Worm (Caenorhabditis elegans) whole organism, L4 larva: ENCODE results near the gene Y43B11AL.1.

Experiments used
- D1046.2 ChIP-seq: fragments of 200-800 bp; sonication (Bioruptor generic); IDR thresholded peaks from 2 replicates; pipeline ENCODE4 v1.3.6; 2022; ENCODE audit warnings: missing genetic modification characterization, missing compliant biosample characterization
- F10B5.3 ChIP-seq: sonication (generic microtip); optimal IDR thresholded peaks from 2 replicates; lab custom pipeline; 2016; ENCODE audit warnings: mild to moderate bottlenecking, missing genetic modification characterization, missing compliant biosample characterization
- F26F4.8 ChIP-seq: fragments of 200-800 bp; sonication (Bioruptor generic); conservative IDR thresholded peaks from 2 replicates; pipeline ENCODE4 v1.3.6; 2022; ENCODE audit warnings: missing genetic modification characterization, missing compliant biosample characterization
- F44E2.7 ChIP-seq: fragments of 200-800 bp; sonication (Bioruptor generic); IDR thresholded peaks from 2 replicates; pipeline ENCODE4 v2.1.2; 2022; ENCODE audit warnings: missing genetic modification characterization, missing compliant biosample characterization
- Y105C5A.15 ChIP-seq: fragments of 200-800 bp; sonication (Bioruptor generic); IDR thresholded peaks from 2 replicates; pipeline ENCODE4 v1.3.6; 2022; ENCODE audit warnings: missing genetic modification characterization, missing compliant biosample characterization
- Y48G9A.11 ChIP-seq: fragments of 200-800 bp; sonication (Bioruptor generic); IDR thresholded peaks from 2 replicates; pipeline ENCODE4 v1.3.6; 2022; ENCODE audit warnings: missing genetic modification reagents, missing genetic modification characterization, missing compliant biosample characterization
- ZK337.2 ChIP-seq: fragments of 200-800 bp; sonication (Bioruptor generic); IDR thresholded peaks from 2 replicates; pipeline ENCODE4 v1.3.6; 2022; ENCODE audit warnings: missing genetic modification reagents, missing genetic modification characterization, missing compliant biosample characterization
- ZK546.5 ChIP-seq, 2 experiments: sonication (generic microtip); optimal IDR thresholded peaks; 2 replicates each; lab custom pipeline; 2017; ENCODE audit warnings: missing biosample characterization in 2 of 2, missing genetic modification characterization in 2 of 2
- aha-1 ChIP-seq: fragments of 150-350 bp; peaks from one replicate; lab custom pipeline; 2014; ENCODE audit warnings: missing biosample characterization, missing genetic modification characterization
- aly-2 ChIP-seq: sonication (generic microtip); optimal IDR thresholded peaks from 2 replicates; lab custom pipeline; 2018; ENCODE audit warnings: missing biosample characterization, missing genetic modification characterization
- ceh-44 ChIP-seq: fragments of 200-800 bp; sonication (Bioruptor generic); IDR thresholded peaks from 2 replicates; pipeline ENCODE4 v1.3.6; 2022; ENCODE audit warnings: missing genetic modification reagents, missing genetic modification characterization, missing compliant biosample characterization
- ceh-62 ChIP-seq: sonication (generic microtip); optimal IDR thresholded peaks from 2 replicates; lab custom pipeline; 2017; ENCODE audit warnings: missing biosample characterization, missing genetic modification characterization
- ces-1 ChIP-seq: fragments of 150-350 bp; sonication (generic microtip); optimal IDR thresholded peaks from 4 replicates; lab custom pipeline; 2014; ENCODE audit warnings: missing biosample characterization, missing genetic modification reagents, missing genetic modification characterization
- ctbp-1 ChIP-seq: fragments of 200-800 bp; sonication (Bioruptor generic); IDR thresholded peaks from 2 replicates; pipeline ENCODE4 v1.3.6; 2022; ENCODE audit warnings: missing genetic modification reagents, missing genetic modification characterization, missing compliant biosample characterization
- daf-12 ChIP-seq: fragments of 150-350 bp; optimal IDR thresholded peaks from 2 replicates; lab custom pipeline; 2014; ENCODE audit warnings: missing biosample characterization, missing genetic modification reagents, missing genetic modification characterization
- daf-16 ChIP-seq, 3 experiments: sonication (generic microtip); optimal IDR thresholded peaks; 2 replicates each; lab custom pipeline; 2016 to 2017; ENCODE audit warnings: missing genetic modification characterization in 3 of 3, missing genetic modification reagents in 3 of 3, mild to moderate bottlenecking in 2 of 3, missing compliant biosample characterization in 2 of 3, missing biosample characterization in 1 of 3, moderate library complexity in 1 of 3
- daf-19 ChIP-seq: fragments of 200-800 bp; sonication (Bioruptor generic); conservative IDR thresholded peaks from 2 replicates; pipeline ENCODE4 v1.3.6; 2022; ENCODE audit warnings: missing genetic modification characterization, missing compliant biosample characterization
- dve-1 ChIP-seq: sonication (generic microtip); optimal IDR thresholded peaks from 2 replicates; lab custom pipeline; 2017; ENCODE audit warnings: antibody characterized with exemption, mild to moderate bottlenecking, missing genetic modification characterization, missing compliant biosample characterization; ENCODE audit not compliant: insufficient read depth
- hlh-11 ChIP-seq: fragments of 200-800 bp; sonication (Bioruptor generic); optimal IDR thresholded peaks from 2 replicates; lab custom pipeline; 2018; ENCODE audit warnings: mild to moderate bottlenecking, missing genetic modification characterization, missing compliant biosample characterization
- jun-1 ChIP-seq: fragments of 150-350 bp; optimal IDR thresholded peaks from 2 replicates; lab custom pipeline; 2014; ENCODE audit warnings: missing biosample characterization, missing genetic modification reagents, missing genetic modification characterization
- lim-7 ChIP-seq: fragments of 200-800 bp; sonication (Bioruptor generic); IDR thresholded peaks from 2 replicates; pipeline ENCODE4 v1.3.6; 2022; ENCODE audit warnings: missing genetic modification characterization, missing compliant biosample characterization
- lin-13 ChIP-seq: fragments of 150-350 bp; optimal IDR thresholded peaks from 2 replicates; lab custom pipeline; 2014; ENCODE audit warnings: missing biosample characterization, missing genetic modification reagents, missing genetic modification characterization
- lin-15B ChIP-seq: fragments of 150-350 bp; sonication (generic microtip); optimal IDR thresholded peaks from 3 replicates; lab custom pipeline; 2014; ENCODE audit warnings: missing biosample characterization, missing genetic modification characterization
- lin-29 ChIP-seq: fragments of 200-800 bp; sonication (Bioruptor generic); IDR thresholded peaks from 2 replicates; pipeline ENCODE4 v1.3.6; 2022; ENCODE audit warnings: missing genetic modification reagents, missing genetic modification characterization, missing compliant biosample characterization
- lir-3 ChIP-seq: sonication (generic microtip); optimal IDR thresholded peaks from 2 replicates; lab custom pipeline; 2016; ENCODE audit warnings: mild to moderate bottlenecking, missing genetic modification characterization, missing compliant biosample characterization
- madf-5 ChIP-seq, 2 experiments: fragments of 200-800 bp; sonication (Bioruptor generic); IDR thresholded peaks; 2 replicates each; pipeline ENCODE4 v1.3.6; 2022; ENCODE audit warnings: missing compliant biosample characterization in 2 of 2, missing genetic modification characterization in 2 of 2
- madf-9 ChIP-seq: fragments of 200-800 bp; sonication (Bioruptor generic); conservative IDR thresholded peaks from 2 replicates; pipeline ENCODE4 v1.3.6; 2022; ENCODE audit warnings: missing genetic modification reagents, missing genetic modification characterization, missing compliant biosample characterization
- mxl-3 ChIP-seq: fragments of 200-800 bp; sonication (Bioruptor generic); optimal IDR thresholded peaks from 2 replicates; lab custom pipeline; 2018; ENCODE audit warnings: mild to moderate bottlenecking, missing genetic modification characterization, missing compliant biosample characterization
- nhr-41 ChIP-seq: fragments of 200-800 bp; sonication (Bioruptor generic); IDR thresholded peaks from 2 replicates; pipeline ENCODE4 v1.3.6; 2022; ENCODE audit warnings: missing genetic modification reagents, missing genetic modification characterization, missing compliant biosample characterization
- nhr-48 ChIP-seq: sonication (generic microtip); optimal IDR thresholded peaks from 2 replicates; lab custom pipeline; 2016; ENCODE audit warnings: mild to moderate bottlenecking, missing genetic modification characterization, missing compliant biosample characterization
- nhr-77 ChIP-seq: fragments of 150-350 bp; optimal IDR thresholded peaks from 2 replicates; lab custom pipeline; 2014; ENCODE audit warnings: missing biosample characterization, missing genetic modification characterization
- php-3 ChIP-seq: fragments of 200-800 bp; sonication (Bioruptor generic); IDR thresholded peaks from 2 replicates; pipeline ENCODE4 v1.3.6; 2022; ENCODE audit warnings: missing genetic modification reagents, missing genetic modification characterization, missing compliant biosample characterization
- skn-1 ChIP-seq: fragments of 150-350 bp; optimal IDR thresholded peaks from 2 replicates; lab custom pipeline; 2014; ENCODE audit warnings: missing biosample characterization, missing genetic modification characterization
- snpc-1.2 ChIP-seq: fragments of 200-800 bp; sonication (Bioruptor generic); IDR thresholded peaks from 2 replicates; pipeline ENCODE4 v1.3.6; 2022; ENCODE audit warnings: missing genetic modification reagents, missing genetic modification characterization, missing compliant biosample characterization
- spr-1 ChIP-seq: sonication (generic microtip); optimal IDR thresholded peaks from 2 replicates; lab custom pipeline; 2016; ENCODE audit warnings: mild to moderate bottlenecking, missing genetic modification characterization, missing compliant biosample characterization
- tra-1 ChIP-seq: fragments of 200-800 bp; sonication (Bioruptor generic); IDR thresholded peaks from 2 replicates; pipeline ENCODE4 v1.3.6; 2022; ENCODE audit warnings: missing genetic modification reagents, missing genetic modification characterization, missing compliant biosample characterization
- unc-130 ChIP-seq: sonication (generic microtip); optimal IDR thresholded peaks from 2 replicates; lab custom pipeline; 2016; ENCODE audit warnings: missing genetic modification reagents, missing genetic modification characterization, missing compliant biosample characterization
- unc-39 ChIP-seq: sonication (generic microtip); optimal IDR thresholded peaks from 2 replicates; lab custom pipeline; 2017; ENCODE audit warnings: missing biosample characterization, missing genetic modification characterization
- zfp-2 ChIP-seq: sonication (generic microtip); optimal IDR thresholded peaks from 2 replicates; lab custom pipeline; 2016; ENCODE audit warnings: mild to moderate bottlenecking, missing genetic modification characterization, missing compliant biosample characterization
- zfp-3 ChIP-seq: fragments of 200-800 bp; sonication (Bioruptor generic); conservative IDR thresholded peaks from 2 replicates; pipeline ENCODE4 v1.3.6; 2022; ENCODE audit warnings: missing genetic modification reagents, missing genetic modification characterization, missing compliant biosample characterization
- ztf-7 ChIP-seq: fragments of 150-350 bp; optimal IDR thresholded peaks from 2 replicates; lab custom pipeline; 2014; ENCODE audit warnings: missing biosample characterization, missing genetic modification characterization

Y43B11AL.1 gene

DNA sequence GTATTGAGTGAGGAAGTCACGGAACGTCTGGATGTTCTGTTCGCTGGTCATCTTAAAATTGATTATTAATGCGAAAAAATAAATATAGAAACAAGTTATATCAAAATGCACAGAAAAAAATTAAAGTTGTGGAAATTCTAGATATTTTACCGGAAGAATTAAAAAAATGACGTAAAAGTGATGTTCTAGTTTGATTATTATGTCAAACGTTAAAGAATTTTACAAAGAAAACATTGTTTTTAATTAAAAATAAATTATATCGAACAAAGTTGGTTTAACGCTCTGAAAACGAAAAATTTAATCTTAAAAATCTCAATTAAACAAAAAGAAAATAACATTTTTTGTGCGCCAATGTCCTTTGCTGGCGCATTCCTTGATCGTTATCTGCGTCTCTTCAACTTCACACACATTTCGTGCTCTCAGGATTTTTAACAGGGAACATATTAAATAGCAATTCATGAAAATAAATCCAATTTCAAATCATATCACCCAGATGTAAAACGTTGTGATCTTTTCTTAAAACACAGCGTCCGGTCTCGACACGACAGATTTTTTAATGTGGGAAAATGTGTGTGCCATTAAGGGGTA lies 20.5 kb upstream of the Y43B11AL.1 start, which contains the start of gene tin-9.1 (continued):
- TF ChIP-seq dve-1 (tag; lab: Kevin White, UChicago), result peak; percentile 74
- no peak for TF ChIP-seq mxl-3 (GFP tag; lab: Kevin White, UChicago)
- no peak for TF ChIP-seq D1046.2 (GFP tag; lab: Robert Waterston, UW)
- no peak for TF ChIP-seq php-3 (GFP tag; lab: Robert Waterston, UW)
- TF ChIP-seq unc-130 (GFP tag; lab: Kevin White, UChicago), result no peak
- TF ChIP-seq F44E2.7, result no peak
- no peak for TF ChIP-seq ZK337.2 (GFP tag; lab: Robert Waterston, UW)
- TF ChIP-seq Y105C5A.15, result no peak
- TF ChIP-seq zfp-3 (GFP tag; lab: Robert Waterston, UW), result no peak
- TF ChIP-seq lim-7 (GFP tag; lab: Robert Waterston, UW), result no peak
- TF ChIP-seq lir-3 (tag; lab: Kevin White, UChicago), result no peak
- no peak for TF ChIP-seq Y48G9A.11
- no peak for TF ChIP-seq ctbp-1 (GFP tag; lab: Robert Waterston, UW)
- TF ChIP-seq hlh-11 (tag; lab: Kevin White, UChicago), result peak; percentile 56
- no peak for TF ChIP-seq F26F4.8 (GFP tag; lab: Robert Waterston, UW)
- no peak for TF ChIP-seq F10B5.3 (tag; lab: Kevin White, UChicago)
- no peak for TF ChIP-seq madf-5 (GFP tag; IDR thresholded peaks at IDR 0.05; lab: Robert Waterston, UW)
- TF ChIP-seq nhr-41 (GFP tag; lab: Robert Waterston, UW), result no peak
- no peak for TF ChIP-seq skn-1 (tag; lab: Kevin White, UChicago)
- no peak for TF ChIP-seq lin-29 (GFP tag; lab: Robert Waterston, UW)
- no peak for TF ChIP-seq ces-1
- TF ChIP-seq ceh-62 (tag; lab: Kevin White, UChicago), result no peak
- TF ChIP-seq jun-1 (tag; lab: Kevin White, UChicago), result no peak
- peak; percentile 12 for TF ChIP-seq spr-1 (tag; lab: Kevin White, UChicago)
- TF ChIP-seq aly-2 (tag; lab: Kevin White, UChicago), result no peak
- TF ChIP-seq unc-39, result no peak
- no peak for TF ChIP-seq nhr-77 (tag; lab: Kevin White, UChicago)
- no peak for TF ChIP-seq lin-15B (tag; lab: Kevin White, UChicago)
- no peak for TF ChIP-seq madf-9 (GFP tag; lab: Robert Waterston, UW)
- peak; percentile 48 for TF ChIP-seq lin-13 (GFP tag; lab: Kevin White, UChicago)
- no peak for TF ChIP-seq daf-16 (GFP tag; optimal IDR thresholded peaks at IDR 0.05; lab: Kevin White, UChicago)
- peak; percentile 53 for TF ChIP-seq daf-16 (tag; optimal IDR thresholded peaks at IDR 0.05; lab: Kevin White, UChicago)
- no peak for TF ChIP-seq zfp-2
- peak; percentile 35 for TF ChIP-seq aha-1 (tag; lab: Kevin White, UChicago)
- no peak for TF ChIP-seq ZK546.5 (tag; optimal IDR thresholded peaks at IDR 0.05; lab: Kevin White, UChicago)
- no peak for TF ChIP-seq daf-19 (GFP tag; lab: Robert Waterston, UW)
- peak; percentile 28 for TF ChIP-seq nhr-48 (tag; lab: Kevin White, UChicago)
- TF ChIP-seq tra-1, result no peak
- peak; percentile 53; the same call in 1 of the 2 replicates for TF ChIP-seq snpc-1.2 (GFP tag; lab: Robert Waterston, UW)
- no peak for TF ChIP-seq daf-12
- TF ChIP-seq ztf-7, result peak; percentile 49
- TF ChIP-seq ceh-44 (GFP tag; lab: Robert Waterston, UW), result no peak
